Fruit fly (Drosophila melanogaster) whole organism, embryonic: ENCODE measurements around the gene CG32066.

Source experiments
- Abd-B ChIP-seq: fragments of 200-800 bp; sonication (Bioruptor generic); optimal IDR thresholded peaks from 2 replicates; lab custom pipeline; 2018; ENCODE audit warnings: missing biosample characterization, mild to moderate bottlenecking, missing genetic modification characterization, moderate library complexity
- Antp ChIP-seq: fragments of 200-800 bp; sonication (Bioruptor generic); optimal IDR thresholded peaks from 3 replicates; lab custom pipeline; 2016; ENCODE audit warnings: missing biosample characterization, missing genetic modification characterization
- B-H1 ChIP-seq: fragments of 200-800 bp; sonication (Bioruptor generic); IDR thresholded peaks from 3 replicates; pipeline ENCODE4 v1.3.6; 2022; ENCODE audit warnings: missing biosample characterization, missing genetic modification characterization
- BEAF-32 ChIP-seq: fragments of 200-800 bp; sonication (Bioruptor generic); optimal IDR thresholded peaks from 3 replicates; lab custom pipeline; 2017; ENCODE audit warnings: missing biosample characterization, missing genetic modification characterization, mild to moderate bottlenecking, moderate library complexity, missing genetic modification reagents
- CG10431 ChIP-seq: fragments of 200-800 bp; sonication (Bioruptor generic); optimal IDR thresholded peaks from 3 replicates; lab custom pipeline; 2018; ENCODE audit warnings: missing biosample characterization, mild to moderate bottlenecking, missing genetic modification characterization
- CG10565 ChIP-seq: fragments of 200-800 bp; sonication (Bioruptor generic); optimal IDR thresholded peaks from 3 replicates; lab custom pipeline; 2016; ENCODE audit warnings: missing biosample characterization, mild to moderate bottlenecking, missing genetic modification characterization
- CG11398 ChIP-seq: fragments of 200-800 bp; sonication (Bioruptor generic); optimal IDR thresholded peaks from 2 replicates; lab custom pipeline; 2016; ENCODE audit warnings: missing biosample characterization, missing genetic modification characterization
- CG11456 ChIP-seq: fragments of 200-800 bp; sonication (Bioruptor generic); IDR thresholded peaks from 3 replicates; pipeline ENCODE4 v1.3.6; 2022; ENCODE audit warnings: missing biosample characterization, missing genetic modification characterization
- CG12659 ChIP-seq: fragments of 200-800 bp; sonication (Bioruptor generic); optimal IDR thresholded peaks from 3 replicates; lab custom pipeline; 2017; ENCODE audit warnings: mild to moderate bottlenecking, missing biosample characterization, missing genetic modification reagents, missing genetic modification characterization
- CG14860 ChIP-seq: fragments of 200-800 bp; sonication (Bioruptor generic); IDR thresholded peaks from 3 replicates; pipeline ENCODE4 v1.3.6; 2022; ENCODE audit warnings: missing biosample characterization, missing genetic modification characterization; ENCODE audit not compliant: partially characterized antibody
- CG15011 ChIP-seq: fragments of 200-800 bp; sonication (Bioruptor generic); optimal IDR thresholded peaks from 3 replicates; lab custom pipeline; 2018; ENCODE audit warnings: missing biosample characterization, mild to moderate bottlenecking, missing genetic modification characterization
- CG17612 ChIP-seq: fragments of 200-800 bp; sonication (Bioruptor generic); IDR thresholded peaks from 2 replicates; pipeline ENCODE4 v1.3.6; 2022; ENCODE audit warnings: missing biosample characterization, missing genetic modification characterization
- CG18599 ChIP-seq: fragments of 200-800 bp; sonication (Bioruptor generic); optimal IDR thresholded peaks from 3 replicates; lab custom pipeline; 2017; ENCODE audit warnings: missing biosample characterization, missing genetic modification characterization, mild to moderate bottlenecking, moderate library complexity, missing genetic modification reagents
- CG30431 ChIP-seq: fragments of 200-800 bp; sonication (Bioruptor generic); optimal IDR thresholded peaks from 2 replicates; lab custom pipeline; 2017; ENCODE audit warnings: missing biosample characterization, missing genetic modification characterization
- CG32772 ChIP-seq: fragments of 200-800 bp; sonication (Bioruptor generic); IDR thresholded peaks from 2 replicates; pipeline ENCODE4 v1.3.6; 2022; ENCODE audit warnings: missing biosample characterization, missing genetic modification characterization
- CG33213 ChIP-seq: fragments of 200-800 bp; sonication (Bioruptor generic); optimal IDR thresholded peaks from 3 replicates; lab custom pipeline; 2016; ENCODE audit warnings: missing biosample characterization, missing genetic modification characterization
- CG34422 ChIP-seq: fragments of 200-800 bp; sonication (Bioruptor generic); IDR thresholded peaks from 3 replicates; pipeline ENCODE4 v1.3.6; 2022; ENCODE audit warnings: missing biosample characterization, missing genetic modification characterization
- CG3847 ChIP-seq: fragments of 200-800 bp; sonication (Bioruptor generic); IDR thresholded peaks from 2 replicates; pipeline ENCODE4 v1.3.6; 2022; ENCODE audit warnings: missing biosample characterization, missing genetic modification characterization
- CG42726 ChIP-seq: fragments of 200-800 bp; sonication (Bioruptor generic); IDR thresholded peaks from 2 replicates; pipeline ENCODE4 v1.3.6; 2022; ENCODE audit warnings: missing biosample characterization, missing genetic modification characterization; ENCODE audit not compliant: partially characterized antibody
- CG6765 ChIP-seq: fragments of 200-800 bp; sonication (Bioruptor generic); optimal IDR thresholded peaks from 3 replicates; lab custom pipeline; 2017; ENCODE audit warnings: missing biosample characterization, mild to moderate bottlenecking, missing genetic modification characterization
- CG8089 ChIP-seq: fragments of 200-800 bp; sonication (Bioruptor generic); optimal IDR thresholded peaks from 3 replicates; lab custom pipeline; 2016; ENCODE audit warnings: missing biosample characterization, missing genetic modification characterization
- CG9727 ChIP-seq: fragments of 200-800 bp; sonication (Bioruptor generic); optimal IDR thresholded peaks from 3 replicates; lab custom pipeline; 2017; ENCODE audit warnings: missing biosample characterization, mild to moderate bottlenecking, missing genetic modification characterization
- CG9817 ChIP-seq: fragments of 200-800 bp; sonication (Bioruptor generic); optimal IDR thresholded peaks from 2 replicates; lab custom pipeline; 2018; ENCODE audit warnings: missing biosample characterization, mild to moderate bottlenecking, missing genetic modification characterization, moderate library complexity
- D19B ChIP-seq: fragments of 200-800 bp; sonication (Bioruptor generic); optimal IDR thresholded peaks from 2 replicates; lab custom pipeline; 2017; ENCODE audit warnings: missing biosample characterization, mild to moderate bottlenecking, missing genetic modification characterization
- Elba2 ChIP-seq: fragments of 200-800 bp; sonication (Bioruptor generic); optimal IDR thresholded peaks from 3 replicates; lab custom pipeline; 2016; ENCODE audit warnings: missing biosample characterization, missing genetic modification characterization
- GATAe ChIP-seq: fragments of 200-800 bp; sonication (Bioruptor generic); conservative IDR thresholded peaks from 2 replicates; pipeline ENCODE4 v1.3.6; 2022; ENCODE audit warnings: missing biosample characterization, missing genetic modification characterization
- Hmr ChIP-seq: fragments of 200-800 bp; sonication (Bioruptor generic); optimal IDR thresholded peaks from 3 replicates; lab custom pipeline; 2017; ENCODE audit warnings: mild to moderate bottlenecking, missing biosample characterization, missing genetic modification reagents, missing genetic modification characterization
- Med ChIP-seq: fragments of 200-800 bp; sonication (Bioruptor generic); peaks from one replicate; lab custom pipeline; 2016; ENCODE audit warnings: missing biosample characterization, missing genetic modification characterization, mild to moderate bottlenecking, inconsistent platforms, moderate library complexity
- Myb ChIP-seq: fragments of 200-800 bp; sonication (Bioruptor generic); optimal IDR thresholded peaks from 2 replicates; lab custom pipeline; 2016; ENCODE audit warnings: missing biosample characterization, missing genetic modification characterization
- NC2β ChIP-seq: fragments of 200-800 bp; sonication (Bioruptor generic); optimal IDR thresholded peaks from 2 replicates; lab custom pipeline; 2016; ENCODE audit warnings: missing biosample characterization, missing genetic modification characterization
- Nf-YB ChIP-seq: fragments of 200-800 bp; sonication (Bioruptor generic); optimal IDR thresholded peaks from 3 replicates; lab custom pipeline; 2019; ENCODE audit warnings: missing biosample characterization, mild to moderate bottlenecking, missing genetic modification characterization, moderate library complexity
- PHDP ChIP-seq: fragments of 200-800 bp; sonication (Bioruptor generic); optimal IDR thresholded peaks from 3 replicates; lab custom pipeline; 2018; ENCODE audit warnings: missing biosample characterization, mild to moderate bottlenecking, missing genetic modification characterization, moderate library complexity
- Poxn ChIP-seq: fragments of 200-800 bp; sonication (Bioruptor generic); IDR thresholded peaks from 2 replicates; pipeline ENCODE4 v1.3.6; 2022; ENCODE audit warnings: missing biosample characterization, missing genetic modification characterization
- Sin3A ChIP-seq: fragments of >200 bp; optimal IDR thresholded peaks from 2 replicates; lab custom pipeline; 2018
- Six4 ChIP-seq: fragments of 200-800 bp; sonication (Bioruptor generic); optimal IDR thresholded peaks from 2 replicates; lab custom pipeline; 2016; ENCODE audit warnings: missing biosample characterization, missing genetic modification characterization
- Sry-β ChIP-seq: fragments of 200-800 bp; sonication (Bioruptor generic); optimal IDR thresholded peaks from 2 replicates; lab custom pipeline; 2018; ENCODE audit warnings: missing biosample characterization, mild to moderate bottlenecking, missing genetic modification characterization, moderate library complexity
- YL-1 ChIP-seq: fragments of 200-800 bp; sonication (Bioruptor generic); optimal IDR thresholded peaks from 3 replicates; lab custom pipeline; 2017; ENCODE audit warnings: missing biosample characterization, mild to moderate bottlenecking, missing genetic modification characterization
- amos ChIP-seq: fragments of 200-800 bp; sonication (Bioruptor generic); IDR thresholded peaks from 2 replicates; pipeline ENCODE4 v1.3.6; 2022; ENCODE audit warnings: missing biosample characterization, missing genetic modification characterization; ENCODE audit not compliant: partially characterized antibody
- ase ChIP-seq: fragments of 200-800 bp; sonication (Bioruptor generic); IDR thresholded peaks from 3 replicates; pipeline ENCODE4 v1.3.6; 2022; ENCODE audit warnings: missing biosample characterization, missing genetic modification characterization
- crol ChIP-seq: fragments of 200-800 bp; sonication (Bioruptor generic); IDR thresholded peaks from 2 replicates; pipeline ENCODE4 v1.3.6; 2022; ENCODE audit warnings: missing biosample characterization, missing genetic modification characterization
- dati ChIP-seq: fragments of 200-800 bp; sonication (Bioruptor generic); IDR thresholded peaks from 2 replicates; pipeline ENCODE4 v1.3.6; 2022; ENCODE audit warnings: missing biosample characterization, missing genetic modification characterization
- hth ChIP-seq: fragments of >200 bp; optimal IDR thresholded peaks from 2 replicates; lab custom pipeline; 2017; ENCODE audit warnings: inconsistent platforms
- ind ChIP-seq: fragments of 200-800 bp; sonication (Bioruptor generic); optimal IDR thresholded peaks from 3 replicates; lab custom pipeline; 2016; ENCODE audit warnings: missing biosample characterization, missing genetic modification characterization
- kah ChIP-seq: fragments of 200-800 bp; sonication (Bioruptor generic); optimal IDR thresholded peaks from 2 replicates; lab custom pipeline; 2018; ENCODE audit warnings: missing biosample characterization, mild to moderate bottlenecking, missing genetic modification characterization
- mld ChIP-seq: fragments of 200-800 bp; sonication (Bioruptor generic); IDR thresholded peaks from 3 replicates; pipeline ENCODE4 v1.3.6; 2022; ENCODE audit warnings: missing biosample characterization, missing genetic modification characterization; ENCODE audit not compliant: partially characterized antibody
- peb ChIP-seq: fragments of 200-800 bp; sonication (Bioruptor generic); IDR thresholded peaks from 2 replicates; pipeline ENCODE4 v1.3.6; 2022; ENCODE audit warnings: missing biosample characterization, missing genetic modification characterization
- run ChIP-seq: fragments of 200-800 bp; sonication (Bioruptor generic); optimal IDR thresholded peaks from 3 replicates; lab custom pipeline; 2018; ENCODE audit warnings: missing biosample characterization, mild to moderate bottlenecking, missing genetic modification characterization
- slou ChIP-seq: fragments of 200-800 bp; sonication (Bioruptor generic); optimal IDR thresholded peaks from 3 replicates; lab custom pipeline; 2016; ENCODE audit warnings: missing biosample characterization, missing genetic modification characterization
- trem ChIP-seq: fragments of 200-800 bp; optimal IDR thresholded peaks from 3 replicates; lab custom pipeline; 2019; ENCODE audit warnings: missing biosample characterization, mild to moderate bottlenecking, missing genetic modification characterization, moderate library complexity
- ttk ChIP-seq: fragments of 200-800 bp; sonication (Bioruptor generic); IDR thresholded peaks from 2 replicates; pipeline ENCODE4 v2.1.2; 2022; ENCODE audit warnings: missing biosample characterization, missing genetic modification characterization

Gene CG32066

DNA sequence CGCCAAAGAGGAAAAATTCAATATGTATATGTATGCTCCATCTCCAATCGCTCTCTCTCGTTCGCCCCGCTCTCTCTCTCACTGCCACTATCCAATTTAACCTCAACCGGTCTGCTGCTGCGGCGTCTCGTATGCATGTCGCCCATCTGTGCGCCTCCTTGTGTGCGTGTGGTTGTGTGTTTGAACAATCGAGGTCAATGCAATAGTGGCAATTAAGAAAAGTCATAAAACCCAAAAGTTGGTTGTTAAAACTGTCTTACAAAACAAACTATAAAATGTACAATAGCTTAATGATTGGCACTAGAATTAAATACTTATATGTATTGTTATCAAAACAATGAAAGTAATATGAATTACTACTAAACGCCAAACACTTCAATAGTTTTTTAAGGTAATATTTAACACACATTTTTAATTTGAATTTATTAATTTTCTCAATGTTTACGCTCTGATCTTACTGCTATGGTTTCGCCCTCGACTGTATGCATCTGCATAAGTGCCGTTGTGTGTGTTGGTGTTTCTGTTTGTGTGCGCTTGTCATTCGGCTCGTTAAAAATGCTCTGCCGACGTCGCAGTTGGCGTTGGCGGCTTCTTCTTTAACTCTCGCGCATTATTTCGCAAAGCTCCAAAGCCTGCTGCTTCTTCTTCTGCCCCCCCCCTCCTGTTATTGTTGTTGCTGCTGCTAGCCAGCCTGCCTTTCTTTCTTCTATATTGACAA, 4.8 kb upstream of the CG32066 start (continued):
- peak; percentile 99 for TF ChIP-seq CG9727 (GFP tag; lab: Kevin White, UChicago)
- TF ChIP-seq CG32772 (GFP tag; lab: Robert Waterston, UW): peak; percentile 90
- no peak for TF ChIP-seq hth (lab: Kevin White, UChicago)
- TF ChIP-seq kah (GFP tag; lab: Kevin White, UChicago): peak; percentile 94
- peak; percentile 83 for TF ChIP-seq NC2β (GFP tag; lab: Kevin White, UChicago)
- peak; percentile 66 for TF ChIP-seq Elba2 (GFP tag; lab: Kevin White, UChicago)
- TF ChIP-seq trem (tag; lab: Kevin White, UChicago): peak; percentile 97
- TF ChIP-seq CG8089 (GFP tag; lab: Kevin White, UChicago): peak; percentile 76
- peak; percentile 98 for TF ChIP-seq CG15011
- TF ChIP-seq run (tag; lab: Kevin White, UChicago): peak; percentile 98
- TF ChIP-seq CG10565 (GFP tag; lab: Kevin White, UChicago): peak; percentile 66
- peak; percentile 64 for TF ChIP-seq Antp (GFP tag; lab: Kevin White, UChicago)
- TF ChIP-seq CG17612 (GFP tag; lab: Robert Waterston, UW): peak; percentile 53; the same call in 1 of the 2 replicates
- peak; percentile 93 for TF ChIP-seq ttk
- peak; percentile 85; the same call in 2 of the 3 replicates for TF ChIP-seq ase
- no peak for TF ChIP-seq CG42726 (GFP tag; lab: Robert Waterston, UW)
- TF ChIP-seq CG18599: peak; percentile 96
- peak; percentile 97 for TF ChIP-seq PHDP (tag; lab: Kevin White, UChicago)
- peak; percentile 94 for TF ChIP-seq CG10431 (GFP tag; lab: Kevin White, UChicago)
- peak; percentile 67 for TF ChIP-seq Sry-β
- TF ChIP-seq ind (GFP tag; lab: Kevin White, UChicago): peak; percentile 92
- peak; percentile 91 for TF ChIP-seq CG3847 (GFP tag; lab: Robert Waterston, UW)
- TF ChIP-seq GATAe (GFP tag; lab: Robert Waterston, UW): peak; percentile 57
- peak; percentile 89 for TF ChIP-seq B-H1 (GFP tag; lab: Robert Waterston, UW)
- peak; percentile 89 for TF ChIP-seq peb
- peak; percentile 98 for TF ChIP-seq Hmr (GFP tag; lab: Kevin White, UChicago)
- no peak for TF ChIP-seq CG14860
- peak; percentile 61 for TF ChIP-seq CG33213 (GFP tag; lab: Kevin White, UChicago)
- TF ChIP-seq dati: peak; percentile 81
- TF ChIP-seq CG9817: peak; percentile 93
- peak; percentile 92 for TF ChIP-seq CG30431 (GFP tag; lab: Kevin White, UChicago)
- TF ChIP-seq CG34422 (GFP tag; lab: Robert Waterston, UW): peak; percentile 89
- peak; percentile 96 for TF ChIP-seq Six4 (GFP tag; lab: Kevin White, UChicago)
- peak; percentile 90 for TF ChIP-seq Nf-YB (GFP tag; lab: Kevin White, UChicago)
- TF ChIP-seq YL-1 (GFP tag; lab: Kevin White, UChicago): peak; percentile 95
- TF ChIP-seq crol (GFP tag; lab: Robert Waterston, UW): peak; percentile 15; the same call in 1 of the 2 replicates
- TF ChIP-seq Med: peak; percentile 98
- TF ChIP-seq D19B (GFP tag; lab: Kevin White, UChicago): peak; percentile 89
- peak; percentile 21 for TF ChIP-seq BEAF-32 (GFP tag; lab: Kevin White, UChicago)
- no peak for TF ChIP-seq mld (GFP tag; lab: Robert Waterston, UW)
- TF ChIP-seq Abd-B: peak; percentile 98
- no peak for TF ChIP-seq Sin3A (lab: Kevin White, UChicago)
- peak; percentile 90 for TF ChIP-seq slou (GFP tag; lab: Kevin White, UChicago)
- peak; percentile 66 for TF ChIP-seq CG11398 (GFP tag; lab: Kevin White, UChicago)
- TF ChIP-seq Poxn (GFP tag; lab: Robert Waterston, UW): peak; percentile 55; the same call in 1 of the 2 replicates
- peak; percentile 81 for TF ChIP-seq CG11456
- peak; percentile 99 for TF ChIP-seq CG12659 (GFP tag; lab: Kevin White, UChicago)
- TF ChIP-seq Myb: peak; percentile 37
- TF ChIP-seq CG6765 (GFP tag; lab: Kevin White, UChicago): peak; percentile 96
- TF ChIP-seq amos (GFP tag; lab: Robert Waterston, UW): no peak
